Worm (Caenorhabditis elegans): Measurements from ENCODE around the gene C01G5.7.

- TF ChIP-seq pqm-1 (tag; optimal IDR thresholded peaks at IDR 0.05), result no peak
- no peak for TF ChIP-seq ama-1 (optimal IDR thresholded peaks at IDR 0.05)
- no peak for TF ChIP-seq unc-62 (GFP tag; optimal IDR thresholded peaks at IDR 0.05)
- no peak for TF ChIP-seq ztf-11 (tag; optimal IDR thresholded peaks at IDR 0.05)
- TF ChIP-seq nhr-25 (tag; optimal IDR thresholded peaks at IDR 0.05), result no peak
- no peak for TF ChIP-seq lin-39 (tag; optimal IDR thresholded peaks at IDR 0.05)
- no peak for TF ChIP-seq snpc-4 (tag; optimal IDR thresholded peaks at IDR 0.05)
- TF ChIP-seq ceh-82 (tag; optimal IDR thresholded peaks at IDR 0.05), result no peak
- no peak for TF ChIP-seq mdl-1 (tag; optimal IDR thresholded peaks at IDR 0.05)
- TF ChIP-seq nhr-76 (tag; optimal IDR thresholded peaks at IDR 0.05), result no peak
- TF ChIP-seq fos-1 (tag; optimal IDR thresholded peaks at IDR 0.05), result no peak
- no peak for TF ChIP-seq elt-3 (tag; optimal IDR thresholded peaks at IDR 0.05)
- TF ChIP-seq unc-39 (tag; optimal IDR thresholded peaks at IDR 0.05), result no peak
Observed at ce11 chrIV:6480221-6480620, 37.7 kb upstream of the C01G5.7 start, which contains the start of gene tyr-6.

All from whole organism, L3 larva.